Worm (Caenorhabditis elegans) whole organism, L1 larva: ENCODE results near the gene maph-1.3.
A peak's percentile ranks its signal among the peaks of the same experiment; 100 is the strongest.

Experiments used
- C04F5.9 ChIP-seq: sonication (generic microtip); optimal IDR thresholded peaks from 2 replicates; lab custom pipeline; 2016; ENCODE audit warnings: missing genetic modification characterization, missing compliant biosample characterization
- C16A3.4 ChIP-seq: fragments of 150-350 bp; optimal IDR thresholded peaks from 2 replicates; lab custom pipeline; 2014; ENCODE audit warnings: missing biosample characterization, missing genetic modification characterization
- C34B4.2 ChIP-seq: sonication (generic microtip); optimal IDR thresholded peaks from 2 replicates; lab custom pipeline; 2017; ENCODE audit warnings: mild to moderate bottlenecking, missing genetic modification characterization, missing compliant biosample characterization
- alr-1 ChIP-seq: fragments of 200-800 bp; sonication (Bioruptor generic); optimal IDR thresholded peaks from 2 replicates; lab custom pipeline; 2018; ENCODE audit warnings: borderline replicate concordance, mild to moderate bottlenecking, missing genetic modification characterization, missing compliant biosample characterization
- aly-2 ChIP-seq: fragments of 150-350 bp; optimal IDR thresholded peaks from 2 replicates; lab custom pipeline; 2014; ENCODE audit warnings: missing biosample characterization, missing genetic modification characterization
- blmp-1 ChIP-seq: fragments of 150-350 bp; optimal IDR thresholded peaks from 2 replicates; lab custom pipeline; 2014; ENCODE audit warnings: missing biosample characterization, missing genetic modification characterization
- ceh-63 ChIP-seq: fragments of 200-800 bp; sonication (Bioruptor generic); optimal IDR thresholded peaks from 2 replicates; lab custom pipeline; 2018; ENCODE audit warnings: mild to moderate bottlenecking, missing genetic modification characterization, missing compliant biosample characterization
- ceh-82 ChIP-seq, 3 experiments: fragments of 150-350 bp in 1 of 3; sonication (generic microtip) in 2 of 3; optimal IDR thresholded peaks; 2 replicates each; lab custom pipeline; 2014 to 2017; ENCODE audit warnings: missing biosample characterization in 3 of 3, missing genetic modification characterization in 3 of 3
- ceh-88 ChIP-seq: fragments of 200-800 bp; sonication (Bioruptor generic); IDR thresholded peaks from 2 replicates; pipeline ENCODE4 v1.3.6; 2022; ENCODE audit warnings: missing genetic modification characterization, missing compliant biosample characterization
- efl-1 ChIP-seq, 4 experiments: fragments of 150-350 bp; optimal IDR thresholded peaks in 3 of 4; peaks in 1 of 4; 1 replicate in 1 of 4; 2 replicates in 3 of 4; lab custom pipeline; 2014; ENCODE audit warnings: missing biosample characterization in 2 of 4, missing genetic modification characterization in 2 of 4, missing genetic modification reagents in 2 of 4
- fkh-4 ChIP-seq: sonication (generic microtip); optimal IDR thresholded peaks from 2 replicates; lab custom pipeline; 2016; ENCODE audit warnings: missing compliant biosample characterization, missing genetic modification characterization, borderline replicate concordance
- hlh-17 ChIP-seq: fragments of 200-800 bp; sonication (Bioruptor generic); optimal IDR thresholded peaks from 2 replicates; lab custom pipeline; 2018; ENCODE audit warnings: missing genetic modification characterization, mild to moderate bottlenecking, missing compliant biosample characterization, moderate library complexity, borderline replicate concordance
- hpl-2 ChIP-seq: fragments of 150-350 bp; optimal IDR thresholded peaks from 2 replicates; lab custom pipeline; 2014; ENCODE audit warnings: missing biosample characterization, missing genetic modification reagents, missing genetic modification characterization
- lin-13 ChIP-seq: fragments of 150-350 bp; optimal IDR thresholded peaks from 2 replicates; lab custom pipeline; 2014; ENCODE audit warnings: missing biosample characterization, missing genetic modification reagents, missing genetic modification characterization
- lin-14 ChIP-seq: fragments of 200-800 bp; sonication (Bioruptor generic); optimal IDR thresholded peaks from 2 replicates; lab custom pipeline; 2018; ENCODE audit warnings: mild to moderate bottlenecking, missing genetic modification characterization, moderate library complexity, missing compliant biosample characterization
- lin-39 ChIP-seq: fragments of 150-350 bp; optimal IDR thresholded peaks from 2 replicates; lab custom pipeline; 2014; ENCODE audit warnings: missing biosample characterization, missing genetic modification reagents, missing genetic modification characterization
- lsy-2 ChIP-seq, 2 experiments: fragments of 150-350 bp; optimal IDR thresholded peaks; 2 replicates each; lab custom pipeline; 2014; ENCODE audit warnings: missing biosample characterization in 2 of 2, missing genetic modification characterization in 2 of 2
- mdl-1 ChIP-seq, 2 experiments: fragments of 150-350 bp; optimal IDR thresholded peaks; 2 replicates each; lab custom pipeline; 2014 to 2017; ENCODE audit warnings: missing biosample characterization in 2 of 2, missing genetic modification characterization in 2 of 2, inconsistent platforms in 1 of 2
- mep-1 ChIP-seq: fragments of 150-350 bp; optimal IDR thresholded peaks from 2 replicates; lab custom pipeline; 2014; ENCODE audit warnings: missing biosample characterization, missing genetic modification characterization
- nhr-11 ChIP-seq: fragments of 150-350 bp; optimal IDR thresholded peaks from 2 replicates; lab custom pipeline; 2014; ENCODE audit warnings: missing biosample characterization, missing genetic modification characterization
- nhr-19 ChIP-seq: fragments of 200-800 bp; sonication (Bioruptor generic); conservative IDR thresholded peaks from 2 replicates; pipeline ENCODE4 v1.3.6; 2022; ENCODE audit warnings: missing genetic modification characterization, missing compliant biosample characterization
- nhr-20 ChIP-seq: sonication (generic microtip); optimal IDR thresholded peaks from 2 replicates; lab custom pipeline; 2016; ENCODE audit warnings: mild to moderate bottlenecking, missing genetic modification characterization, missing compliant biosample characterization
- nhr-28 ChIP-seq: fragments of 150-350 bp; optimal IDR thresholded peaks from 2 replicates; lab custom pipeline; 2014; ENCODE audit warnings: missing biosample characterization, missing genetic modification characterization
- nhr-71 ChIP-seq: sonication (generic microtip); optimal IDR thresholded peaks from 2 replicates; lab custom pipeline; 2016; ENCODE audit warnings: mild to moderate bottlenecking, missing genetic modification characterization, moderate library complexity, missing compliant biosample characterization
- nhr-77 ChIP-seq: fragments of 150-350 bp; optimal IDR thresholded peaks from 2 replicates; lab custom pipeline; 2014; ENCODE audit warnings: missing biosample characterization, missing genetic modification characterization
- nhr-84 ChIP-seq: sonication (generic microtip); optimal IDR thresholded peaks from 2 replicates; lab custom pipeline; 2017; ENCODE audit warnings: missing biosample characterization, missing genetic modification characterization
- nhr-85 ChIP-seq: sonication (generic microtip); peaks from one replicate; lab custom pipeline; 2016; ENCODE audit warnings: missing genetic modification characterization, inconsistent platforms, missing compliant biosample characterization
- pax-3 ChIP-seq: fragments of 200-800 bp; sonication (Bioruptor generic); optimal IDR thresholded peaks from 2 replicates; lab custom pipeline; 2018; ENCODE audit warnings: mild to moderate bottlenecking, missing genetic modification characterization, moderate library complexity, missing compliant biosample characterization
- snu-23 ChIP-seq: sonication (generic microtip); optimal IDR thresholded peaks from 2 replicates; lab custom pipeline; 2016; ENCODE audit warnings: missing genetic modification characterization, missing compliant biosample characterization
- sox-4 ChIP-seq: sonication (generic microtip); optimal IDR thresholded peaks from 2 replicates; lab custom pipeline; 2016; ENCODE audit warnings: missing genetic modification characterization, missing compliant biosample characterization
- sptf-1 ChIP-seq: fragments of 150-350 bp; optimal IDR thresholded peaks from 2 replicates; lab custom pipeline; 2014; ENCODE audit warnings: missing biosample characterization, missing genetic modification characterization
- unc-86 ChIP-seq: sonication (generic microtip); optimal IDR thresholded peaks from 2 replicates; lab custom pipeline; 2016; ENCODE audit warnings: missing genetic modification characterization, missing compliant biosample characterization
- unc-98 ChIP-seq: fragments of 200-800 bp; sonication (Bioruptor generic); IDR thresholded peaks from 2 replicates; pipeline ENCODE4 v1.3.6; 2022; ENCODE audit warnings: missing genetic modification characterization, missing compliant biosample characterization
- vab-15 ChIP-seq: sonication (generic microtip); optimal IDR thresholded peaks from 2 replicates; lab custom pipeline; 2017; ENCODE audit warnings: missing genotype, mild to moderate bottlenecking, missing genetic modification characterization, missing compliant biosample characterization
- xbp-1 ChIP-seq: sonication (generic microtip); optimal IDR thresholded peaks from 2 replicates; lab custom pipeline; 2016; ENCODE audit warnings: missing genetic modification characterization, missing compliant biosample characterization
- ztf-4 ChIP-seq: fragments of 150-350 bp; optimal IDR thresholded peaks from 2 replicates; lab custom pipeline; 2014; ENCODE audit warnings: missing biosample characterization, missing genetic modification characterization

Gene maph-1.3

ce11 chrIII:3812369-3812993 lies 32.2 kb upstream of the maph-1.3 start:
- TF ChIP-seq mdl-1 (tag; optimal IDR thresholded peaks at IDR 0.05; lab: Kevin White, UChicago) (no peak), fkh-4 (tag; lab: Kevin White, UChicago) (no peak), sox-4 (tag; lab: Kevin White, UChicago) (no peak), blmp-1 (peak; percentile 25), lin-14 (peak; percentile 75), xbp-1 (no peak), hpl-2 (GFP tag; lab: Kevin White, UChicago) (no peak), alr-1 (tag; lab: Kevin White, UChicago) (no peak), lin-39 (tag; lab: Kevin White, UChicago) (no peak), ztf-4 (tag; lab: Kevin White, UChicago) (no peak), vab-15 (tag; lab: Kevin White, UChicago) (no peak), C16A3.4 (tag; lab: Kevin White, UChicago) (no peak), nhr-20 (tag; lab: Kevin White, UChicago) (peak; percentile 27), ceh-63 (GFP tag; lab: Kevin White, UChicago) (no peak), mep-1 (tag; lab: Kevin White, UChicago) (peak; percentile 33), pax-3 (tag; lab: Kevin White, UChicago) (no peak), nhr-71 (tag; lab: Kevin White, UChicago) (peak; percentile 10), C34B4.2 (tag; lab: Kevin White, UChicago) (no peak), nhr-28 (tag; lab: Kevin White, UChicago) (no peak), nhr-19 (GFP tag; lab: Robert Waterston, UW) (0 out of 2 replicates have a peak, but pooled peaks have one; percentile 7), efl-1 (optimal IDR thresholded peaks at IDR 0.05; lab: Kevin White, UChicago) (no peak), efl-1 (GFP tag; optimal IDR thresholded peaks at IDR 0.05 in 1 of 2; lab: Kevin White, UChicago) (peak in 1 of 2 experiments; percentile 77), nhr-77 (tag; lab: Kevin White, UChicago) (no peak), unc-98 (no peak), nhr-84 (tag; lab: Kevin White, UChicago) (no peak), sptf-1 (tag; lab: Kevin White, UChicago) (no peak), nhr-85 (tag; lab: Kevin White, UChicago) (peak; percentile 82), lsy-2 (tag; optimal IDR thresholded peaks at IDR 0.05; lab: Kevin White, UChicago) (peak in 1 of 2 experiments; percentile 16), lin-13 (GFP tag; lab: Kevin White, UChicago) (no peak), unc-86 (tag; lab: Kevin White, UChicago) (no peak)

DNA sequence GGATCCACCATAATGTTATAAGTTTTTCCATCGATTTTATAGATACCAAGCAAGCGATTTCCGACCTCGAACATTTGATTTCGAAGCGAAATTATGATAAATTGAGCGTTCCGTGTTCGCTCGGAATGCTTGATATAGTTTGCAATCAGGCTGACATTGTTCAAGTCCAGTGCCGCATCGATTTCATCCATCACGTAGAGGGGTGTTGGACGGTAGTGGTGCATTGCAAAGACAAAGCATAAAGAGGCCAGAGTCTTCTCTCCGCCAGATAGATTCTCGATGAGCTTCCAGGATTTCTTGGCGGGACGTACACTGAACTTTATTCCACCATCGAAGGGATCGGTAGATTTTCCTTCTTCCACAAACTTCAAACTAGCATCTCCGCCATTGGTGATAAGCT lies 30.3 kb upstream of the maph-1.3 start:
- TF ChIP-seq unc-86 (tag; lab: Kevin White, UChicago): no peak
- no peak for TF ChIP-seq ceh-82 (tag; optimal IDR thresholded peaks at IDR 0.05; lab: Kevin White, UChicago)
- TF ChIP-seq ceh-88 (GFP tag; lab: Robert Waterston, UW): no peak
- no peak for TF ChIP-seq fkh-4 (tag; lab: Kevin White, UChicago)
- TF ChIP-seq aly-2: no peak

DNA sequence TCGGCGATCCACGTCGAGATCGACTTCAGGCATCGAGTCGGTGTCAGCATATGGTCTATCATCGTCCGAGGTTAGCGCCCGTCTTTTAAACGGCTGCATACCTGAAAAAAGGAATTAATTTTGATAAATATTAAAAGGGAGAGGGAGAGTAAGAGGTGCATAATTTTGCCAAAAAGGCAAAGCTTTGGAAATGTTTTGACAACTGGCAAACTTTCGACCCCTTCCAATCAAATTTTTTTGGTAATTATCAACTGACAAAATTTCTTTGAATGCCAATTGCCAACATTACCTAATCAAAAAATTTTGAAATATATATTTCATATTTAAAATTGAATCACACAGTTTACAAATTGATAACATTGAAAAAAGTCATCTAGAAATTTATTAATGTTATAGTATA lies 25.1 kb upstream of the maph-1.3 start, which contains the start of gene dpy-27:
dpy-27 (minus strand) TSS at position 101 of the 400 bp plus-strand sequence.
- TF ChIP-seq hlh-17 (GFP tag; lab: Kevin White, UChicago) (no peak), efl-1 (optimal IDR thresholded peaks at IDR 0.05; lab: Kevin White, UChicago) (no peak), efl-1 (GFP tag; optimal IDR thresholded peaks at IDR 0.05 in 1 of 2; lab: Kevin White, UChicago) (no peak), snu-23 (no peak), C04F5.9 (tag; lab: Kevin White, UChicago) (no peak), nhr-11 (tag; lab: Kevin White, UChicago) (no peak)
- TF ChIP-seq, all 84 proteins: peak for 0
